Fruit fly (Drosophila melanogaster) whole organism, prepupa: ENCODE measurements around the gene CG32373.
A peak's percentile ranks its signal among the peaks of the same experiment; 100 is the strongest.

ENCODE experiments used
- CG11294 ChIP-seq: fragments of 200-800 bp; sonication (Bioruptor generic); IDR thresholded peaks from 2 replicates; pipeline ENCODE4 v1.3.6; 2022; ENCODE audit warnings: missing biosample characterization, missing genetic modification characterization
- CG11762 ChIP-seq: fragments of 200-800 bp; sonication (Bioruptor generic); optimal IDR thresholded peaks from 3 replicates; lab custom pipeline; 2016; ENCODE audit warnings: missing biosample characterization, missing genetic modification characterization; ENCODE audit not compliant: insufficient read depth
- CG11902 ChIP-seq: fragments of 200-800 bp; sonication (Bioruptor generic); optimal IDR thresholded peaks from 3 replicates; lab custom pipeline; 2016; ENCODE audit warnings: missing biosample characterization, missing genetic modification characterization
- CG15336 ChIP-seq: fragments of 200-800 bp; sonication (Bioruptor generic); IDR thresholded peaks from 2 replicates; pipeline ENCODE4 v1.3.6; 2022; ENCODE audit warnings: missing biosample characterization, missing genetic modification characterization
- CG31627 ChIP-seq: fragments of 200-800 bp; sonication (Bioruptor generic); optimal IDR thresholded peaks from 3 replicates; lab custom pipeline; 2016; ENCODE audit warnings: missing biosample characterization, missing genetic modification characterization
- CG32006 ChIP-seq: fragments of 200-800 bp; sonication (Bioruptor generic); optimal IDR thresholded peaks from 3 replicates; lab custom pipeline; 2017; ENCODE audit warnings: missing biosample characterization, mild to moderate bottlenecking, missing genetic modification characterization
- CG3919 ChIP-seq: fragments of 200-800 bp; sonication (Bioruptor generic); optimal IDR thresholded peaks from 3 replicates; lab custom pipeline; 2016; ENCODE audit warnings: missing biosample characterization, missing genetic modification characterization
- CG6163 ChIP-seq: fragments of 200-800 bp; sonication (Bioruptor generic); IDR thresholded peaks from 3 replicates; pipeline ENCODE4 v1.3.6; 2022; ENCODE audit warnings: missing biosample characterization, missing genetic modification characterization
- CG6792 ChIP-seq: fragments of 200-800 bp; sonication (Bioruptor generic); optimal IDR thresholded peaks from 3 replicates; lab custom pipeline; 2016; ENCODE audit warnings: missing biosample characterization, missing genetic modification characterization
- CG6808 ChIP-seq: fragments of 200-800 bp; sonication (Bioruptor generic); optimal IDR thresholded peaks from 3 replicates; lab custom pipeline; 2017; ENCODE audit warnings: missing biosample characterization, missing genetic modification characterization, mild to moderate bottlenecking, moderate library complexity, missing genetic modification reagents
- CG6854 ChIP-seq: fragments of 200-800 bp; sonication (Bioruptor generic); optimal IDR thresholded peaks from 2 replicates; lab custom pipeline; 2017; ENCODE audit warnings: missing biosample characterization, mild to moderate bottlenecking, missing genetic modification characterization
- CG7368 ChIP-seq: fragments of 200-800 bp; sonication (Bioruptor generic); optimal IDR thresholded peaks from 3 replicates; lab custom pipeline; 2016; ENCODE audit warnings: missing biosample characterization, missing genetic modification characterization
- CG8319 ChIP-seq: fragments of 200-800 bp; sonication (Bioruptor generic); optimal IDR thresholded peaks from 3 replicates; lab custom pipeline; 2016; ENCODE audit warnings: missing biosample characterization, missing genetic modification characterization
- CG8632 ChIP-seq: fragments of 200-800 bp; sonication (Bioruptor generic); optimal IDR thresholded peaks from 3 replicates; lab custom pipeline; 2016; ENCODE audit warnings: missing biosample characterization, missing genetic modification characterization
- CG9139 ChIP-seq: fragments of 200-800 bp; sonication (Bioruptor generic); optimal IDR thresholded peaks from 3 replicates; lab custom pipeline; 2017; ENCODE audit warnings: missing biosample characterization, mild to moderate bottlenecking, missing genetic modification characterization
- Eip78C ChIP-seq: fragments of 200-800 bp; sonication (Bioruptor generic); peaks from one replicate; lab custom pipeline; 2016; ENCODE audit warnings: missing biosample characterization, missing genetic modification characterization
- Eip93F ChIP-seq: fragments of 200-800 bp; sonication (Bioruptor generic); optimal IDR thresholded peaks from 2 replicates; lab custom pipeline; 2016; ENCODE audit warnings: missing biosample characterization, mild to moderate bottlenecking, missing genetic modification characterization
- Ets96B ChIP-seq: fragments of 200-800 bp; optimal IDR thresholded peaks from 2 replicates; lab custom pipeline; 2019; ENCODE audit warnings: missing biosample characterization, mild to moderate bottlenecking, missing genetic modification characterization, moderate library complexity
- Gug ChIP-seq: fragments of 200-800 bp; sonication (Bioruptor generic); IDR thresholded peaks from 2 replicates; pipeline ENCODE4 v1.3.6; 2022; ENCODE audit warnings: missing biosample characterization, missing genetic modification characterization
- Hr38 ChIP-seq: sonication (Bioruptor generic); optimal IDR thresholded peaks from 2 replicates; lab custom pipeline; 2016; ENCODE audit warnings: missing biosample characterization, missing genetic modification characterization
- Smox ChIP-seq: fragments of 200-800 bp; sonication (Bioruptor generic); optimal IDR thresholded peaks from 3 replicates; lab custom pipeline; 2016; ENCODE audit warnings: missing biosample characterization, missing genetic modification characterization
- Sox14 ChIP-seq: fragments of 200-800 bp; sonication (Bioruptor generic); optimal IDR thresholded peaks from 3 replicates; lab custom pipeline; 2016; ENCODE audit warnings: missing biosample characterization, missing genetic modification characterization
- Sox15 ChIP-seq: fragments of 200-800 bp; sonication (Bioruptor generic); optimal IDR thresholded peaks from 3 replicates; lab custom pipeline; 2016; ENCODE audit warnings: missing biosample characterization, missing genetic modification characterization
- cyc ChIP-seq: fragments of 200-800 bp; sonication (Bioruptor generic); optimal IDR thresholded peaks from 3 replicates; lab custom pipeline; 2016; ENCODE audit warnings: missing biosample characterization, missing genetic modification characterization
- dac ChIP-seq: fragments of 200-800 bp; sonication (Bioruptor generic); optimal IDR thresholded peaks from 2 replicates; lab custom pipeline; 2017; ENCODE audit warnings: missing biosample characterization, mild to moderate bottlenecking, missing genetic modification characterization
- esn ChIP-seq: fragments of 200-800 bp; sonication (Bioruptor generic); optimal IDR thresholded peaks from 2 replicates; lab custom pipeline; 2016; ENCODE audit warnings: missing biosample characterization, mild to moderate bottlenecking, missing genetic modification characterization, moderate library complexity
- fd59A ChIP-seq: fragments of 200-800 bp; sonication (Bioruptor generic); optimal IDR thresholded peaks from 2 replicates; lab custom pipeline; 2017; ENCODE audit warnings: missing biosample characterization, mild to moderate bottlenecking, missing genetic modification characterization, missing genetic modification reagents
- lz ChIP-seq: fragments of 200-800 bp; sonication (Bioruptor generic); optimal IDR thresholded peaks from 3 replicates; lab custom pipeline; 2016; ENCODE audit warnings: missing biosample characterization, missing genetic modification characterization
- net ChIP-seq: fragments of 200-800 bp; sonication (Bioruptor generic); optimal IDR thresholded peaks from 3 replicates; lab custom pipeline; 2016; ENCODE audit warnings: missing biosample characterization, missing genetic modification characterization
- pdm3 ChIP-seq: fragments of 200-800 bp; sonication (Bioruptor generic); optimal IDR thresholded peaks from 3 replicates; lab custom pipeline; 2016; ENCODE audit warnings: missing biosample characterization, missing genetic modification characterization
- ss ChIP-seq, 2 experiments: fragments of 200-800 bp; sonication (Bioruptor generic); optimal IDR thresholded peaks; 2 replicates in 1 of 2; 3 replicates in 1 of 2; lab custom pipeline; 2017 to 2018; ENCODE audit warnings: mild to moderate bottlenecking in 2 of 2, missing biosample characterization in 2 of 2, missing genetic modification characterization in 2 of 2, moderate library complexity in 1 of 2
- svp ChIP-seq: fragments of 200-800 bp; sonication (Bioruptor generic); peaks from one replicate; lab custom pipeline; 2016; ENCODE audit warnings: missing biosample characterization, missing genetic modification characterization
- topi ChIP-seq: fragments of 200-800 bp; sonication (Bioruptor generic); optimal IDR thresholded peaks from 3 replicates; lab custom pipeline; 2016; ENCODE audit warnings: missing biosample characterization, missing genetic modification characterization
- vri ChIP-seq: fragments of 200-800 bp; sonication (Bioruptor generic); optimal IDR thresholded peaks from 3 replicates; lab custom pipeline; 2016; ENCODE audit warnings: missing biosample characterization, mild to moderate bottlenecking, missing genetic modification characterization

Gene CG32373

dm6 chr3L:7641467-7641866, 8.9 kb upstream of the CG32373 start, which contains the start of gene CG7506:
Gene CG7506, minus strand, starts transcription at chr3L:7641648.
- TF ChIP-seq Eip78C (GFP tag; lab: Kevin White, UChicago) (peak; percentile 50), esn (peak; percentile 27), vri (GFP tag; lab: Kevin White, UChicago) (peak; percentile 73), lz (GFP tag; lab: Kevin White, UChicago) (peak; percentile 8), fd59A (GFP tag; lab: Kevin White, UChicago) (no peak)

DNA sequence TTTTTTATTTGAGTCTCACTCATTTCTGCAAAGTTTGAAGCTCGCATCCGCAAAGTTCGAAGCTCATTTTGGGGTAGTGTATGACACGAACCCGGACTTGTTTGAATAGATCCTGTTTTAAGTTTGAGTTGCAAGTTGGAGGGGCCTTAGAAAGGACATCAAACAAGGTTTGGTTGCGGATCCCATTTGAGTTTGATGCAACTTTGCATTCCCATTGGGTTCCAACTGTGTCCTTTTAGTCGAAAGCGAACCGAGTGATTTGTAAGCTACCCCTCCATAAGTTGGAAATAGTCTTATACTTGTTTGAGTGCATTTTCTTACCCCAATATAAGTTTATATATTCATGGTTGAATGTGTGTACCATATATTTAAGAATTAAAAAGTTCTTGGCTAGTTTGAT, 6.8 kb upstream of the CG32373 start:
- TF ChIP-seq dac (GFP tag; lab: Kevin White, UChicago) (no peak), CG3919 (GFP tag; lab: Kevin White, UChicago) (no peak), ss (GFP tag; optimal IDR thresholded peaks at IDR 0.05; lab: Kevin White, UChicago) (no peak), CG31627 (GFP tag; lab: Kevin White, UChicago) (no peak), Sox15 (no peak), Ets96B (tag; lab: Kevin White, UChicago) (no peak), CG6854 (GFP tag; lab: Kevin White, UChicago) (no peak), vri (GFP tag; lab: Kevin White, UChicago) (no peak), Eip93F (GFP tag; lab: Kevin White, UChicago) (no peak), CG6792 (GFP tag; lab: Kevin White, UChicago) (no peak), Hr38 (GFP tag; lab: Kevin White, UChicago) (no peak), CG9139 (GFP tag; lab: Kevin White, UChicago) (no peak), CG11762 (GFP tag; lab: Kevin White, UChicago) (no peak), net (GFP tag; lab: Kevin White, UChicago) (no peak), topi (GFP tag; lab: Kevin White, UChicago) (no peak), CG11294 (GFP tag; lab: Robert Waterston, UW) (no peak), pdm3 (GFP tag; lab: Kevin White, UChicago) (no peak), CG11902 (GFP tag; lab: Kevin White, UChicago) (no peak), Eip78C (GFP tag; lab: Kevin White, UChicago) (no peak)
- TF ChIP-seq, all 60 proteins: peak for 0

dm6 chr3L:7650968-7651367, 620 bp downstream of the CG32373 start, which contains the start of gene PGRP-SD:
Gene PGRP-SD, plus strand, starts transcription at chr3L:7651180.
- TF ChIP-seq svp (GFP tag; lab: Kevin White, UChicago): peak; percentile 99
- TF ChIP-seq CG6163 (GFP tag; lab: Robert Waterston, UW): no peak
- TF ChIP-seq Gug (GFP tag; lab: Robert Waterston, UW): no peak
- no peak for TF ChIP-seq CG15336 (GFP tag; lab: Robert Waterston, UW)
- TF ChIP-seq Smox (GFP tag; lab: Kevin White, UChicago): no peak
- TF ChIP-seq Hr38 (GFP tag; lab: Kevin White, UChicago): no peak
- no peak for TF ChIP-seq ss (GFP tag; optimal IDR thresholded peaks at IDR 0.05; lab: Kevin White, UChicago)
- TF ChIP-seq lz (GFP tag; lab: Kevin White, UChicago): no peak

DNA sequence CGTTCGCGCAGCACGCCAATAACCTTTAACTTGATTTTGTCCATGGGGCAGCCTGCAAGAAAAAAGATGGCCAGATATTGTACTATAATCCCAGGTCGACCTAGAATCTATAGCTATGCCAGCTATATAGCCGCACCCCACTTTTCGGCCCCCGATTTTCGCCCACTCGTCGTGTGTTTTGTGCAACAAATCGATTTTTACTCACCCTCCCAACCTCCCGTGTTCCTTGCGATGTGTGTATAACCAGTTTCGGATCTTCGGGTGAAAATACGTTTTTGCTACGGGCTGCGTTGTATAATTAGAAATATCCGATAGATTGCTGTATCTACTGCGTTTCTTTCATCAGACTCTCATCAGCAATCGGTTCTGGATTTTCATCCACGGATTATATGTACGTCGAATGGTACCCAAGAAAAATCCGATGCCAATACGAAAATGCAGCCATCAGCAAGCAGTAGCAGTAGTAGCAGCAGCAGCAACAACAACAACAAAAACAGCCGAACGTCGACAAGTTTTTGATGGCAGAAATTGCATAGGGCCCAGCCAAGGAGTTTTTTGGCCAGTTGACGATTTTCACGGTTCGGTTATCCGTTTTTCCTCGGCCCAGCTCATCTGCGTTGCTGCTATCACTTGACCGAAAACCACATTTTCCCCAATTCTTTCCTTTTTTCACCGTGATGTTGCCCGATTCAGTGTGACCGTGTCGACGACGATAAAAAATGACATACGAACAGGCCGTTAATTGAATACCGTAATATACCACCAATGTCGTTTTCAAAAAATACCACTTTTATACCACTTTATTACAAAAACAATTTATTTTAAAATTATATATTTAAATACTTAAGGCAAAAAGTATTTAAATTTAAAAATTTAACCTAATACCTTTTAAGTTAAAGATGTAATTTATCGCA, 4.0 kb downstream of the CG32373 start, which contains the start of gene CG7492:
CG7492 (minus strand) TSS at position 705 of the 914 bp plus-strand sequence.
- no peak for TF ChIP-seq cyc (GFP tag; lab: Kevin White, UChicago)
- no peak for TF ChIP-seq CG7368
- TF ChIP-seq CG8319 (GFP tag; lab: Kevin White, UChicago): no peak
- no peak for TF ChIP-seq CG11762 (GFP tag; lab: Kevin White, UChicago)
- no peak for TF ChIP-seq Sox14 (GFP tag; lab: Kevin White, UChicago)
- no peak for TF ChIP-seq Hr38 (GFP tag; lab: Kevin White, UChicago)
- TF ChIP-seq CG8632: no peak
- TF ChIP-seq CG6808 (GFP tag; lab: Kevin White, UChicago): no peak
- TF ChIP-seq Ets96B (tag; lab: Kevin White, UChicago): no peak
- no peak for TF ChIP-seq CG32006 (GFP tag; lab: Kevin White, UChicago)
- no peak for TF ChIP-seq Sox15
- TF ChIP-seq Eip78C (GFP tag; lab: Kevin White, UChicago): no peak
